Fruit fly (Drosophila melanogaster) whole organism, prepupa: Measurements from ENCODE around the gene nis.

Experiments
- CG10669 ChIP-seq: fragments of 200-800 bp; sonication (Bioruptor generic); optimal IDR thresholded peaks from 3 replicates; lab custom pipeline; 2018; ENCODE audit warnings: missing biosample characterization, mild to moderate bottlenecking, missing genetic modification characterization, moderate library complexity
- CG1621 ChIP-seq: fragments of 200-800 bp; sonication (Bioruptor generic); optimal IDR thresholded peaks from 3 replicates; lab custom pipeline; 2018; ENCODE audit warnings: missing biosample characterization, mild to moderate bottlenecking, missing genetic modification characterization
- CG3032 ChIP-seq: fragments of 200-800 bp; optimal IDR thresholded peaks from 2 replicates; lab custom pipeline; 2019; ENCODE audit warnings: missing biosample characterization, mild to moderate bottlenecking, missing genetic modification characterization, moderate library complexity
- CG32006 ChIP-seq: fragments of 200-800 bp; sonication (Bioruptor generic); optimal IDR thresholded peaks from 3 replicates; lab custom pipeline; 2017; ENCODE audit warnings: missing biosample characterization, mild to moderate bottlenecking, missing genetic modification characterization
- CG8119 ChIP-seq: fragments of 200-800 bp; sonication (Bioruptor generic); IDR thresholded peaks from 3 replicates; pipeline ENCODE4 v1.3.6; 2022; ENCODE audit warnings: missing biosample characterization, missing genetic modification characterization
- Gug ChIP-seq: fragments of 200-800 bp; sonication (Bioruptor generic); IDR thresholded peaks from 2 replicates; pipeline ENCODE4 v1.3.6; 2022; ENCODE audit warnings: missing biosample characterization, missing genetic modification characterization
- Hr39 ChIP-seq: fragments of 200-800 bp; sonication (Bioruptor generic); optimal IDR thresholded peaks from 2 replicates; lab custom pipeline; 2016; ENCODE audit warnings: missing biosample characterization, missing genetic modification characterization
- Lpt ChIP-seq: fragments of 200-800 bp; sonication (Bioruptor generic); optimal IDR thresholded peaks from 3 replicates; lab custom pipeline; 2016; ENCODE audit warnings: missing biosample characterization, missing genetic modification characterization
- Smox ChIP-seq: fragments of 200-800 bp; sonication (Bioruptor generic); optimal IDR thresholded peaks from 3 replicates; lab custom pipeline; 2016; ENCODE audit warnings: missing biosample characterization, missing genetic modification characterization
- acj6 ChIP-seq: fragments of 200-800 bp; sonication (Bioruptor generic); optimal IDR thresholded peaks from 3 replicates; lab custom pipeline; 2016; ENCODE audit warnings: missing biosample characterization, missing genetic modification characterization
- cyc ChIP-seq: fragments of 200-800 bp; sonication (Bioruptor generic); optimal IDR thresholded peaks from 3 replicates; lab custom pipeline; 2016; ENCODE audit warnings: missing biosample characterization, missing genetic modification characterization
- fkh ChIP-seq: fragments of 200-800 bp; sonication (Bioruptor generic); optimal IDR thresholded peaks from 3 replicates; lab custom pipeline; 2017; ENCODE audit warnings: missing biosample characterization, mild to moderate bottlenecking, missing genetic modification characterization, moderate library complexity
- svp ChIP-seq: fragments of 200-800 bp; sonication (Bioruptor generic); peaks from one replicate; lab custom pipeline; 2016; ENCODE audit warnings: missing biosample characterization, missing genetic modification characterization

DNA sequence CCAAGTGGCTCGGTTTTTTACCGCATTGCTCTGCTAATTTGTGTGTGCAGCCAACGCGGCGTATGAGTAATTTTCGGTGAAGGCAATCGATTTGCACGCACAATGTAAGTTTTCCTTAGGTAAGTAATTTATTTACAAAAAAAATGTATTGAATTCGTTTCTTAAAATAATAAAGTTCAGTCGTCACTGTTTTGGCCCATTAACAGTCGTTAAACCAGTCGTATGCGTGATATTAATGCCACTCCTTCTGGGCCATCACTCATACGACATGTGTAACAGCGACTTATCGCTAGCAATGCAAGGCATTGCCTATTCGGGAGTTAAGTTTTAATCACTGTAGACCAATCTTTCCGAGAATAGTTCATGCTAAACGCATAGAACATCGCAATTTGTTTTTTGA lies 46.4 kb upstream of the nis start:
- TF ChIP-seq CG32006 (GFP tag; lab: Kevin White, UChicago): no peak
- no peak for TF ChIP-seq Lpt (GFP tag; lab: Kevin White, UChicago)
- no peak for TF ChIP-seq svp (GFP tag; lab: Kevin White, UChicago)
- no peak for TF ChIP-seq CG3032 (tag; lab: Kevin White, UChicago)
- TF ChIP-seq Hr39 (GFP tag; lab: Kevin White, UChicago): no peak
- no peak for TF ChIP-seq CG8119
- no peak for TF ChIP-seq Gug (GFP tag; lab: Robert Waterston, UW)
- TF ChIP-seq CG1621: no peak
- no peak for TF ChIP-seq acj6 (GFP tag; lab: Kevin White, UChicago)
- no peak for TF ChIP-seq Smox (GFP tag; lab: Kevin White, UChicago)
- TF ChIP-seq CG10669 (GFP tag; lab: Kevin White, UChicago): no peak
- no peak for TF ChIP-seq cyc (GFP tag; lab: Kevin White, UChicago)
- no peak for TF ChIP-seq fkh (GFP tag; lab: Kevin White, UChicago)
